Fruit fly (Drosophila melanogaster): ENCODE measurements around the gene CG3568.

The CG3568 gene

DNA sequence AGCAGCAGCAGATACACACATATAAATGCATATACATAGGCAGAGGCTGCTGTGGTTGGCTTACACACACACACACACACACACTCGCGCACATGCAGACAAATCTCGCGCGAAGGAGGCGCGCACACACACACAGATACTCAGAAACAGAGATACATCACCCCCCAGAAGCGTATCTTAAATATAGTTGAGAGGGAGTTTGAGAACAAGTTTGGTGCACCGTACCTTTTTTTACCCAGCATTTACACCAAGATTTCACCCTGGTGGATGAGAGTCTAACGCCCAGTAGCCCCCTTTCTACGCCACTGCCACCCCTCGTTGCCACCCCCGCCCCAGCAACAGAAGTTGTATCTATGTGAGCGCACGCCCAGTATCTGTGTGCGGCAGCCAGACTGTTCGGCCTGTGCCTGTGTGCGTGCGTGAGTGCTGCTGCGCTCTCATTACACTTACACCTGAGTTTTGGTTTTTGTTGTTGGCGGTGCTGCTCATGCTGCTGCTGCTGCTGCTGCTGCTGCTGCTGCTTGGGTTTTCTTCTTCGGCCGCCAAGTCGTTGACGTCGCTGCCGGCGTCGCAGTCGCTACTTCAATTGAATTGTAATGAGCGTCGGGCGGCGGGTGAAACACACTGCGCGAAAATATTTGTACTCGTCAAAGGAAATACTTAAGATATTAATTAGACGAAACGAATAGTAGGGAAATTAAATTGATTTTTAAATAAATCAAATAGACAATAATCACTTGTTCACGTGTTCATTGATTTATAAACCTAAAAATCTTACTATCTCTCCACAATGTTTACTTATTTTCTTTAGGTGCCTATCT lies 47.7 kb downstream of the CG3568 start (continued):
- no peak for TF ChIP-seq stwl (tag; optimal IDR thresholded peaks at IDR 0.05)
- peak; percentile 93 for TF ChIP-seq CG10366 (GFP tag; IDR thresholded peaks at IDR 0.05)
- peak; percentile 36 for TF ChIP-seq CG4617 (GFP tag; optimal IDR thresholded peaks at IDR 0.05; ENCODE audit: borderline replicate concordance)
- peak; percentile 83 for TF ChIP-seq ssp (GFP tag; IDR thresholded peaks at IDR 0.05)
- peak; percentile 55 for TF ChIP-seq CG5180 (GFP tag; optimal IDR thresholded peaks at IDR 0.05)
- peak; percentile 50 for TF ChIP-seq CG15011 (GFP tag; optimal IDR thresholded peaks at IDR 0.05)
- TF ChIP-seq CG3281 (GFP tag; optimal IDR thresholded peaks at IDR 0.05) = peak; percentile 49
- TF ChIP-seq Doc2 (GFP tag; IDR thresholded peaks at IDR 0.05) = peak; percentile 69; the same call in 1 of the 2 replicates
- TF ChIP-seq sens (GFP tag) = peak; percentile 89
- no peak for TF ChIP-seq Dp (GFP tag; optimal IDR thresholded peaks at IDR 0.05)
- TF ChIP-seq CG17568 (GFP tag; optimal IDR thresholded peaks at IDR 0.05) = no peak
- TF ChIP-seq Meics (GFP tag; optimal IDR thresholded peaks at IDR 0.05) = peak; percentile 76
- TF ChIP-seq MBD-R2 (GFP tag; IDR thresholded peaks at IDR 0.05) = peak; percentile 74
- TF ChIP-seq CG6689 (GFP tag; IDR thresholded peaks at IDR 0.05) = peak; percentile 90
- peak; percentile 82 for TF ChIP-seq fd96Cb (tag; optimal IDR thresholded peaks at IDR 0.05)
- TF ChIP-seq bowl (GFP tag; IDR thresholded peaks at IDR 0.05) = peak; percentile 79
- TF ChIP-seq phol (tag; optimal IDR thresholded peaks at IDR 0.05) = peak; percentile 79
- no peak for TF ChIP-seq gcm2 (GFP tag; optimal IDR thresholded peaks at IDR 0.05)
- TF ChIP-seq disco-r (GFP tag; optimal IDR thresholded peaks at IDR 0.05) = peak; percentile 43
- TF ChIP-seq vnd (GFP tag; IDR thresholded peaks at IDR 0.05; ENCODE audit: partially characterized antibody) = no peak
- peak; percentile 39 for TF ChIP-seq CG8281 (tag; optimal IDR thresholded peaks at IDR 0.05)
- no peak for TF ChIP-seq Myb (GFP tag; optimal IDR thresholded peaks at IDR 0.05)
- TF ChIP-seq pho (GFP tag; optimal IDR thresholded peaks at IDR 0.05) = no peak
- no peak for TF ChIP-seq NC2α (GFP tag; optimal IDR thresholded peaks at IDR 0.05)
- peak; percentile 28 for TF ChIP-seq CG9876 (GFP tag; optimal IDR thresholded peaks at IDR 0.05)
- TF ChIP-seq en (GFP tag; optimal IDR thresholded peaks at IDR 0.05) = peak; percentile 13
- TF ChIP-seq Nf-YC (tag; optimal IDR thresholded peaks at IDR 0.05) = peak; percentile 96
- TF ChIP-seq chn (GFP tag; optimal IDR thresholded peaks at IDR 0.05) = peak; percentile 69
- TF ChIP-seq fd3F (GFP tag; optimal IDR thresholded peaks at IDR 0.05) = peak; percentile 49
- peak; percentile 70 for TF ChIP-seq HmgZ (tag; optimal IDR thresholded peaks at IDR 0.05)
- TF ChIP-seq sim (GFP tag; IDR thresholded peaks at IDR 0.05) = peak; percentile 93
- TF ChIP-seq crc (GFP tag; optimal IDR thresholded peaks at IDR 0.05) = peak; percentile 20
- no peak for TF ChIP-seq pfk (GFP tag; optimal IDR thresholded peaks at IDR 0.05)
- TF ChIP-seq Vsx1 (GFP tag; optimal IDR thresholded peaks at IDR 0.05) = peak; percentile 15
- peak; percentile 32 for TF ChIP-seq bab2 (GFP tag; optimal IDR thresholded peaks at IDR 0.05)
- TF ChIP-seq CG11456 (GFP tag; IDR thresholded peaks at IDR 0.05) = peak; percentile 93
- no peak for TF ChIP-seq gfzf (GFP tag; optimal IDR thresholded peaks at IDR 0.05)
- peak; percentile 93 for TF ChIP-seq Drgx (GFP tag; IDR thresholded peaks at IDR 0.05)
- peak; percentile 85 for TF ChIP-seq CG10209 (GFP tag; optimal IDR thresholded peaks at IDR 0.05)
- peak; percentile 75 for TF ChIP-seq CG2875 (GFP tag; optimal IDR thresholded peaks at IDR 0.05)
- TF ChIP-seq slp2 (GFP tag; optimal IDR thresholded peaks at IDR 0.05) = peak; percentile 13
- no peak for TF ChIP-seq CG14860 (GFP tag; IDR thresholded peaks at IDR 0.05; ENCODE audit: partially characterized antibody)
- peak; percentile 82 for TF ChIP-seq Oli (tag; optimal IDR thresholded peaks at IDR 0.05)
- no peak for TF ChIP-seq MESR4 (GFP tag; optimal IDR thresholded peaks at IDR 0.05)
- no peak for TF ChIP-seq pita (GFP tag; optimal IDR thresholded peaks at IDR 0.05)
- TF ChIP-seq Hr78 (GFP tag; optimal IDR thresholded peaks at IDR 0.05) = no peak
- TF ChIP-seq CG15269 (tag; optimal IDR thresholded peaks at IDR 0.05) = peak; percentile 75
- peak; percentile 84 for TF ChIP-seq CG7357 (GFP tag; IDR thresholded peaks at IDR 0.05)
- peak; percentile 45; the same call in 1 of the 2 replicates for TF ChIP-seq gsb (GFP tag; IDR thresholded peaks at IDR 0.05)
